Worm (Caenorhabditis elegans): Measurements from ENCODE around the gene Y51H7C.3.

Y51H7C.3 gene

DNA sequence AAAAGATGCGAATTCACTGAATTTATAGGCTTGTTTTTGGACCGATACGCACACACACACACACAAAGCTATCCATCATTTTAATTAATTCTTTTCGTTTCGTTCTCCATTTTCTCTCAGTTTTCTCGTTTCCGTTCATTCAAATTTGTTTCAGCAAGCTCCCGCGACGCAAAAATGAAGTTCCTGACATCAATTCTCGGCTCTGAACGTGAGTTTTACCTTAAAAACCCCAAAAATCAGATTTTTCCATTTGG, at the start of gene Y51H7C.3:
TSS of gene Y51H7C.3 (plus strand) at position 155 of the 254 bp plus-strand sequence.
- TF ChIP-seq W03F9.2 (tag; optimal IDR thresholded peaks at IDR 0.05): no peak
- no peak for TF ChIP-seq dao-5 (tag; optimal IDR thresholded peaks at IDR 0.05)
- TF ChIP-seq him-1 (tag; optimal IDR thresholded peaks at IDR 0.05): no peak

DNA sequence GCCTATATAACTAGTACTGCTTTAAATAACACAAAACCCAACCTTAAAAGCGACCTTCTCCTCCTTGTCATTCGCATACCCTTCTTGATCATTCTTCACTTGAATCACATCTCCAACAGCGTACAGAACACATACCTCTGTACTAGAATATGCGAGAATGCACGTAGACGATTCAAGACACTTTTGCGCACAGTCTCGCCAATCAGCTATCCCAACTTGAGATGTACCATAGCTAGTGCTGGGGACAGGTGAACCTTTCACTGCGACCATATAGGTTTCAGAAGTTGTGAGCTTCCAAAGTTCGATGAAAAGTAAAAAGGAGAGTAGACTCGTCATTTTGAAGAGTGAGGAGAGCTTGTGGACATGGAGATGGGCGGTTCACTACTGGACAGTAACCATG, 40.6 kb upstream of the Y51H7C.3 start, which contains the start of gene F54D12.8:
TSS of gene F54D12.8 (minus strand) at position 336 of the 400 bp plus-strand sequence.
- no peak for TF ChIP-seq him-1 (tag; optimal IDR thresholded peaks at IDR 0.05)
- no peak for TF ChIP-seq dao-5 (tag; optimal IDR thresholded peaks at IDR 0.05)
- TF ChIP-seq W03F9.2 (tag; optimal IDR thresholded peaks at IDR 0.05): no peak

ce11 chrII:1398396-1398795, 39.9 kb upstream of the Y51H7C.3 start, which contains the start of gene F54D12.2:
F54D12.2 (plus strand) TSS chrII:1398696.
- TF ChIP-seq him-1 (tag; optimal IDR thresholded peaks at IDR 0.05): no peak
- TF ChIP-seq W03F9.2 (tag; optimal IDR thresholded peaks at IDR 0.05): no peak
- no peak for TF ChIP-seq dao-5 (tag; optimal IDR thresholded peaks at IDR 0.05)

- TF ChIP-seq W03F9.2 (tag; optimal IDR thresholded peaks at IDR 0.05): no peak
- no peak for TF ChIP-seq him-1 (tag; optimal IDR thresholded peaks at IDR 0.05)
- TF ChIP-seq dao-5 (tag; optimal IDR thresholded peaks at IDR 0.05): no peak
Observed at ce11 chrII:1400105-1400504, 38.2 kb upstream of the Y51H7C.3 start, which contains the start of gene F54D12.1. F54D12.1 (plus strand) TSS chrII:1400405.

- TF ChIP-seq dao-5 (tag; optimal IDR thresholded peaks at IDR 0.05) (no peak), W03F9.2 (tag; optimal IDR thresholded peaks at IDR 0.05) (no peak), him-1 (tag; optimal IDR thresholded peaks at IDR 0.05) (no peak)
Observed at ce11 chrII:1401474-1401873, 36.8 kb upstream of the Y51H7C.3 start, which contains the start of gene Y51H7C.8. Y51H7C.8 (plus strand) TSS chrII:1401774.

DNA sequence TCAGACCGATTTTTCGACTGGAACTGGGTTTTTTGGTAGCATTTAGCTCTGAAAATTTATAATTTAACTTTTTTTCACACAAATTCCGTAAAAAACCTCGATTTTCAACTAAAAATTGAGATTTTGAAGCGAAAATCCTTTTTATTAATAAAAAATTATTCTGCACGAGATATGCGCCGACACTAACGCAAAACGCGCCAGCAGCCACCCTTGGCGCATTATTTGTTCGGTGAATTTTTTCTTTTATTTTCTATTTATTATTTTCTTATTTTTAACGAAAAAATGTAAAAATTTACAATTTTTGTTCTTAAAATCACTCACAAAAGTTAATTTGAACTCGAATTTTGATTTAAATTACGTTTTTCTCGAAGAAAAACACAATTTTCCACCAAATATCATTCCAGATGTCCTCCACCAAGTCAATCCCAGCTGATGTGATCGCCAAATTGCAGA, 36.1 kb upstream of the Y51H7C.3 start, which contains the start of gene Y51H7C.7:
TSS of gene Y51H7C.7 (plus strand) at position 403 of the 453 bp plus-strand sequence.
- TF ChIP-seq him-1 (tag; optimal IDR thresholded peaks at IDR 0.05): no peak
- TF ChIP-seq dao-5 (tag; optimal IDR thresholded peaks at IDR 0.05): no peak
- no peak for TF ChIP-seq W03F9.2 (tag; optimal IDR thresholded peaks at IDR 0.05)

DNA sequence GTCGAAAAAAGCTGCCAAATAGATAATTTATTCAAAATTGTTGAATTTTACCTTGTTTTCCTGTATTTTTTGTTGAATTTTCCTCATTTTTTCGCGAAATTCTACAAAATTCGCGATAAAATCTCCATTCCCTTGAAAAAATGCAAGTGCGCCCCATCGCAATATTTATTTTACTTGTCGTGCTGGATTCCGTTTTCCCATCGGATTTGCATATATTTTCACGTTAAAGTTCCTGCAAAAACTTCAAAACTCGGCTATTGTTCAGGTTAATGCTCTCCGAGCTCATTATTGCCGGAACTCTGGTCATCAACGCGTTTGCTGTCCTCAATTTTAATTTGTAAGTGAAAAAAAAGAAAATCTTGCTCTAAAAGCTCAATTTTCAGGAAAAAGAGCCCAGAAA, 35.2 kb upstream of the Y51H7C.3 start, which contains the start of the genes Y51H7C.41 and cogc-4:
TSS of gene Y51H7C.41 (plus strand) at position 266 of the 400 bp plus-strand sequence.
TSS of gene cogc-4 (plus strand) at position 386 of the 400 bp plus-strand sequence.
- TF ChIP-seq W03F9.2 (tag; optimal IDR thresholded peaks at IDR 0.05): no peak
- TF ChIP-seq him-1 (tag; optimal IDR thresholded peaks at IDR 0.05): no peak
- TF ChIP-seq dao-5 (tag; optimal IDR thresholded peaks at IDR 0.05): no peak

- TF ChIP-seq him-1 (tag; optimal IDR thresholded peaks at IDR 0.05): no peak
- TF ChIP-seq dao-5 (tag; optimal IDR thresholded peaks at IDR 0.05): no peak
- TF ChIP-seq W03F9.2 (tag; optimal IDR thresholded peaks at IDR 0.05): no peak
Observed at ce11 chrII:1411372-1411771, 26.9 kb upstream of the Y51H7C.3 start, which contains the start of gene Y51H7C.9. Y51H7C.9 (minus strand) TSS chrII:1411472.

DNA sequence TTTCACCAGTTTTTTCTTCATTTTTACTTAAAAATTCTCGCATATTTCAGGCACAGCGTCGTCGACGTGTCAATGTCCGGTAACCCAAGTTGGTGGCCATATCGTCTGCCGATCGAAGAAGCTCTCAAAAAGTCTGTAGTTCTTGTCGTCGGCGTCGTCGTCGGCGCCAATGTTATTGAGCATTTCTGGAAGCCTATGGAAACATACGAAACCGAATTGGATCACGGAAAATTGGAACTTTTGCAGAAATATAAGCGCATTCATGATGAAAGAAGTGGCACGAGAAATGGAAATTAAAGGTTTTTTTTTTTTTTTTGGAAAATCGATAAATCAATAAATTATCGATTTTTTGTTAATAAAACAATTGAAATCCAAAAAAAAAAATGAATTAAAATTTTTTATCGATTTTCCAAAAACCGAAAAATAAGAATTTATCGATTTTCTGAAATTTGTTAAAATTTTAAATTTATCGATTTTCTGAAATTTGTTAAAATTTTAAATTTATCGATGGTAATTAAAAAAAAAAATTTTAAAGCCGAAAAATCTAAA, 25.9 kb upstream of the Y51H7C.3 start, which contains the start of gene alkb-1:
TSS of gene alkb-1 (plus strand) at position 51 of the 549 bp plus-strand sequence.
- TF ChIP-seq dao-5 (tag; optimal IDR thresholded peaks at IDR 0.05): no peak
- no peak for TF ChIP-seq him-1 (tag; optimal IDR thresholded peaks at IDR 0.05)
- TF ChIP-seq W03F9.2 (tag; optimal IDR thresholded peaks at IDR 0.05): no peak

DNA sequence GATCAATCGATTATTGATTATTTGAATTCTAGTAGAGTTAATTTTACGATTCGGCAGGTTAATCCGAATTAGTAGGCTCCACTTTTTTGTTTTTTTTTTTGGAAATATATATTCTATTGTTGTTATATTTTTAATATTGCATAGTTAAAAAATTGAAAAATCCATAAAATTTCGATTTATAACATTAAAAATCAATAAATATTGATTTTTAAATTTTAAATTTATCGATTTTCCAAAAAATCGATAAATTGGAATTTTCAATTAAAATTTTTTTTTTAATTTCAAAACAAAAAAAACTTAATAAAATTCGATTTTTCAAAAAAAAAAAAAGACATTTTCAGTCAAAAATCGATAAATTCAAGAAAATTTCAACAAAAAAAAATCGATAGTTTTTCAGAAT, 18.3 kb upstream of the Y51H7C.3 start:
- TF ChIP-seq dao-5 (tag; optimal IDR thresholded peaks at IDR 0.05): no peak
- TF ChIP-seq him-1 (tag; optimal IDR thresholded peaks at IDR 0.05): no peak
- TF ChIP-seq W03F9.2 (tag; optimal IDR thresholded peaks at IDR 0.05): no peak

DNA sequence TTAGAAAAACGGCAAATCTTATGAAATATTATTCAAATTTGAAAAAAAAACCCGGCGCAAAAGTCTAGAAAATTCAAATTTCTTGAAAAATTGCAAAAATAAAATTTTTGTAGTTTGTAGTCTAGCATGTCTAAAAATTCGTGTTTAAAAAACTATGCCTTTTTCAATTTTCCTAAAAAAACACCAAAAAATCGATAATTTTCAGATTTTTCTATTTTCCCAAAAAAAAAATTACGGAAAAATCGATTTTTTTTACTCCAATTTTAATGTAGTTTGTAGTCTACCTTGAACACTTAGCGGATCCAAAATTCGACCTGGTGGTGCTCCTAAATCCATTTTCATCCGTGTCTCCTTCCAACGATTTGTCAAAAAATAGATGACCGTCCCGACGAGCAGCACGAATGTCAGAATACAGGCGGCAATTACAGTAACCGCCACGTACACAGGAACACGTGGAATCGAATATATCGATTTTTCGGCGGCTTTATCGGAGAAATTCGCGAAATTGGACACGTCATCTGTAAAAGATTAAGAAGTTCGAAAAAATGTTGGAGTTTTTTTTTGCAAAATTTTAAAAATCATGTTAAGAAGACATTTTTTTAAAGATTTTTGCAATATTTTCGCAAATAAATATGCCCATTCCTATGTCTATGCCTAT, 17.4 kb upstream of the Y51H7C.3 start:
- TF ChIP-seq W03F9.2 (tag; optimal IDR thresholded peaks at IDR 0.05) (no peak), him-1 (tag; optimal IDR thresholded peaks at IDR 0.05) (no peak), dao-5 (tag; optimal IDR thresholded peaks at IDR 0.05) (no peak)

DNA sequence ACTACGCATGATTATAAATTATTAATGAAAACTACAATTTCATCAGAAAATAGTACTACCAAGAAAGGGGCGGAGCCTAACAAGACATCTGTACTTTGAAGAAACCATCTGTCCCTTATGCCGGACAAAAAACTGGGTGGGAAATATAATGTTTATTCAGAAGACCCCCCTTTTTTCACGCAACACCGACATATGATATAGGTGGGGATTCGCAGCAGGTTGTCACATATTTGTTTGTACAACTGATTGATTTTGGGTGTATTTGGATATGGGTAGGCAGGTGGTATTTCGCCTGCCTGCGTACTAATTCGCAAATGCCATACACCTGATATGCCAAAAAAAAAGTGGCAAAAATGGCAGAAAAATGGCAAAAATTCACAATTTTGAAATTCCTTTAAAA, 14.6 kb upstream of the Y51H7C.3 start, which contains the start of gene Y51H7C.10:
TSS of gene Y51H7C.10 (minus strand) at position 101 of the 400 bp plus-strand sequence.
- TF ChIP-seq dao-5 (tag; optimal IDR thresholded peaks at IDR 0.05) (no peak), him-1 (tag; optimal IDR thresholded peaks at IDR 0.05) (no peak), W03F9.2 (tag; optimal IDR thresholded peaks at IDR 0.05) (no peak)

- TF ChIP-seq him-1 (tag; optimal IDR thresholded peaks at IDR 0.05) (no peak), W03F9.2 (tag; optimal IDR thresholded peaks at IDR 0.05) (no peak)
Observed at ce11 chrII:1436715-1437114, 1.6 kb upstream of the Y51H7C.3 start.

Data from whole organism, L4/young adult.